Worm (Caenorhabditis elegans): Measurements from ENCODE around the gene srz-63.

The srz-63 gene

ce11 chrII:1326689-1327088, 48.2 kb downstream of the srz-63 start, which contains the start of gene jip-1:
Gene jip-1, plus strand, starts transcription at chrII:1326989.
- TF ChIP-seq klf-2 (GFP tag; conservative IDR thresholded peaks at IDR 0.05) (no peak), ztf-29 (GFP tag; IDR thresholded peaks at IDR 0.05) (no peak), ztf-23 (GFP tag; IDR thresholded peaks at IDR 0.05) (no peak), cog-1 (tag; optimal IDR thresholded peaks at IDR 0.05) (no peak), T22C8.4 (GFP tag; IDR thresholded peaks at IDR 0.05) (no peak), flt-1 (GFP tag; IDR thresholded peaks at IDR 0.05) (no peak), ref-1 (GFP tag; conservative IDR thresholded peaks at IDR 0.05) (no peak), tab-1 (GFP tag; IDR thresholded peaks at IDR 0.05) (no peak), med-1 (GFP tag; optimal IDR thresholded peaks at IDR 0.05; ENCODE audit: insufficient read depth) (no peak)

- TF ChIP-seq cog-1 (tag; optimal IDR thresholded peaks at IDR 0.05) (no peak), klf-2 (GFP tag; conservative IDR thresholded peaks at IDR 0.05) (no peak), T22C8.4 (GFP tag; IDR thresholded peaks at IDR 0.05) (no peak), flt-1 (GFP tag; IDR thresholded peaks at IDR 0.05) (no peak), ztf-23 (GFP tag; IDR thresholded peaks at IDR 0.05) (no peak), ztf-29 (GFP tag; IDR thresholded peaks at IDR 0.05) (no peak), tab-1 (GFP tag; IDR thresholded peaks at IDR 0.05) (no peak), med-1 (GFP tag; optimal IDR thresholded peaks at IDR 0.05; ENCODE audit: insufficient read depth) (no peak)
Observed at ce11 chrII:1329887-1330286, 51.4 kb downstream of the srz-63 start.

Data from whole organism, midembryonic.